Worm (Caenorhabditis elegans) whole organism, L4 larva: ENCODE results near the gene T10F2.5.

Source experiments
- F26F4.8 ChIP-seq: fragments of 200-800 bp; sonication (Bioruptor generic); conservative IDR thresholded peaks from 2 replicates; pipeline ENCODE4 v1.3.6; 2022; ENCODE audit warnings: missing genetic modification characterization, missing compliant biosample characterization
- R02D3.7 ChIP-seq: fragments of 150-350 bp; sonication (generic microtip); optimal IDR thresholded peaks from 3 replicates; lab custom pipeline; 2014; ENCODE audit warnings: missing biosample characterization, missing genetic modification characterization
- T20F7.1 ChIP-seq: fragments of 200-800 bp; sonication (Bioruptor generic); optimal IDR thresholded peaks from 2 replicates; lab custom pipeline; 2018; ENCODE audit warnings: mild to moderate bottlenecking, missing genetic modification characterization, missing compliant biosample characterization
- T26A8.4 ChIP-seq: fragments of 200-800 bp; sonication (Bioruptor generic); IDR thresholded peaks from 2 replicates; pipeline ENCODE4 v1.3.6; 2022; ENCODE audit warnings: missing genetic modification characterization, missing compliant biosample characterization
- Y105C5A.15 ChIP-seq: fragments of 200-800 bp; sonication (Bioruptor generic); IDR thresholded peaks from 2 replicates; pipeline ENCODE4 v1.3.6; 2022; ENCODE audit warnings: missing genetic modification characterization, missing compliant biosample characterization
- Y48G9A.11 ChIP-seq: fragments of 200-800 bp; sonication (Bioruptor generic); IDR thresholded peaks from 2 replicates; pipeline ENCODE4 v1.3.6; 2022; ENCODE audit warnings: missing genetic modification reagents, missing genetic modification characterization, missing compliant biosample characterization
- Y75B8A.6 ChIP-seq: fragments of 200-800 bp; sonication (Bioruptor generic); IDR thresholded peaks from 2 replicates; pipeline ENCODE4 v1.3.6; 2022; ENCODE audit warnings: missing genetic modification reagents, missing genetic modification characterization, missing compliant biosample characterization
- aha-1 ChIP-seq: fragments of 150-350 bp; peaks from one replicate; lab custom pipeline; 2014; ENCODE audit warnings: missing biosample characterization, missing genetic modification characterization
- aly-2 ChIP-seq: sonication (generic microtip); optimal IDR thresholded peaks from 2 replicates; lab custom pipeline; 2018; ENCODE audit warnings: missing biosample characterization, missing genetic modification characterization
- ama-1 ChIP-seq: fragments of 150-350 bp; optimal IDR thresholded peaks from 2 replicates; lab custom pipeline; 2014; ENCODE audit warnings: inconsistent platforms, mixed read lengths
- arid-1 ChIP-seq: fragments of 200-800 bp; sonication (Bioruptor generic); conservative IDR thresholded peaks from 2 replicates; pipeline ENCODE4 v1.3.6; 2022; ENCODE audit warnings: missing genetic modification reagents, missing genetic modification characterization, missing compliant biosample characterization
- ceh-28 ChIP-seq: fragments of 150-350 bp; optimal IDR thresholded peaks from 2 replicates; lab custom pipeline; 2014; ENCODE audit warnings: missing biosample characterization, missing genetic modification reagents, missing genetic modification characterization
- ceh-32 ChIP-seq: sonication (generic microtip); optimal IDR thresholded peaks from 2 replicates; lab custom pipeline; 2016; ENCODE audit warnings: mild to moderate bottlenecking, missing genetic modification characterization, missing compliant biosample characterization; ENCODE audit not compliant: poor library complexity
- ceh-44 ChIP-seq: fragments of 200-800 bp; sonication (Bioruptor generic); IDR thresholded peaks from 2 replicates; pipeline ENCODE4 v1.3.6; 2022; ENCODE audit warnings: missing genetic modification reagents, missing genetic modification characterization, missing compliant biosample characterization
- ceh-82 ChIP-seq: sonication (generic microtip); optimal IDR thresholded peaks from 2 replicates; lab custom pipeline; 2017; ENCODE audit warnings: missing biosample characterization, missing genetic modification characterization
- cey-2 ChIP-seq: sonication (generic microtip); optimal IDR thresholded peaks from 3 replicates; lab custom pipeline; 2017; ENCODE audit warnings: missing genetic modification characterization, mild to moderate bottlenecking, missing compliant biosample characterization, antibody characterized with exemption, borderline replicate concordance; ENCODE audit not compliant: insufficient read depth
- ctbp-1 ChIP-seq: fragments of 200-800 bp; sonication (Bioruptor generic); IDR thresholded peaks from 2 replicates; pipeline ENCODE4 v1.3.6; 2022; ENCODE audit warnings: missing genetic modification reagents, missing genetic modification characterization, missing compliant biosample characterization
- daf-16 ChIP-seq, 3 experiments: sonication (generic microtip); optimal IDR thresholded peaks; 2 replicates each; lab custom pipeline; 2016 to 2017; ENCODE audit warnings: missing genetic modification characterization in 3 of 3, missing genetic modification reagents in 3 of 3, mild to moderate bottlenecking in 2 of 3, missing compliant biosample characterization in 2 of 3, missing biosample characterization in 1 of 3, moderate library complexity in 1 of 3
- dmd-8 ChIP-seq: fragments of 200-800 bp; sonication (Bioruptor generic); IDR thresholded peaks from 2 replicates; pipeline ENCODE4 v1.3.6; 2022; ENCODE audit warnings: missing genetic modification characterization, missing compliant biosample characterization
- dmd-9 ChIP-seq: fragments of 200-800 bp; sonication (Bioruptor generic); IDR thresholded peaks from 2 replicates; pipeline ENCODE4 v1.3.6; 2022; ENCODE audit warnings: missing genetic modification reagents, missing genetic modification characterization, missing compliant biosample characterization
- dpl-1 ChIP-seq: fragments of 150-350 bp; optimal IDR thresholded peaks from 2 replicates; lab custom pipeline; 2014; ENCODE audit warnings: missing biosample characterization, missing genetic modification reagents, missing genetic modification characterization
- egl-43 ChIP-seq: fragments of 200-800 bp; sonication (Bioruptor generic); IDR thresholded peaks from 2 replicates; pipeline ENCODE4 v1.3.6; 2022; ENCODE audit warnings: missing genetic modification reagents, missing genetic modification characterization, missing compliant biosample characterization
- fkh-10 ChIP-seq: fragments of 150-350 bp; optimal IDR thresholded peaks from 2 replicates; lab custom pipeline; 2014; ENCODE audit warnings: missing biosample characterization, missing genetic modification reagents, missing genetic modification characterization
- fos-1 ChIP-seq: fragments of 150-350 bp; optimal IDR thresholded peaks from 2 replicates; lab custom pipeline; 2014; ENCODE audit warnings: missing biosample characterization, missing genetic modification characterization
- hlh-11 ChIP-seq: fragments of 200-800 bp; sonication (Bioruptor generic); optimal IDR thresholded peaks from 2 replicates; lab custom pipeline; 2018; ENCODE audit warnings: mild to moderate bottlenecking, missing genetic modification characterization, missing compliant biosample characterization
- hlh-30 ChIP-seq: sonication (generic microtip); optimal IDR thresholded peaks from 2 replicates; lab custom pipeline; 2017; ENCODE audit warnings: antibody characterized with exemption, mild to moderate bottlenecking, missing genetic modification characterization, missing compliant biosample characterization; ENCODE audit not compliant: insufficient read depth
- hmg-1.1 ChIP-seq: fragments of 200-800 bp; sonication (Bioruptor generic); IDR thresholded peaks from 2 replicates; pipeline ENCODE4 v1.3.6; 2022; ENCODE audit warnings: missing genetic modification reagents, missing genetic modification characterization, missing compliant biosample characterization
- lim-7 ChIP-seq: fragments of 200-800 bp; sonication (Bioruptor generic); IDR thresholded peaks from 2 replicates; pipeline ENCODE4 v1.3.6; 2022; ENCODE audit warnings: missing genetic modification characterization, missing compliant biosample characterization
- lin-1 ChIP-seq: fragments of 200-800 bp; sonication (Bioruptor generic); IDR thresholded peaks from 2 replicates; pipeline ENCODE4 v1.3.6; 2022; ENCODE audit warnings: missing genetic modification reagents, missing genetic modification characterization, missing compliant biosample characterization
- lin-13 ChIP-seq: fragments of 150-350 bp; optimal IDR thresholded peaks from 2 replicates; lab custom pipeline; 2014; ENCODE audit warnings: missing biosample characterization, missing genetic modification reagents, missing genetic modification characterization
- lin-29 ChIP-seq: fragments of 200-800 bp; sonication (Bioruptor generic); IDR thresholded peaks from 2 replicates; pipeline ENCODE4 v1.3.6; 2022; ENCODE audit warnings: missing genetic modification reagents, missing genetic modification characterization, missing compliant biosample characterization
- lin-39 ChIP-seq: fragments of 150-350 bp; optimal IDR thresholded peaks from 2 replicates; lab custom pipeline; 2014; ENCODE audit warnings: missing biosample characterization, missing genetic modification reagents, missing genetic modification characterization
- madf-9 ChIP-seq: fragments of 200-800 bp; sonication (Bioruptor generic); conservative IDR thresholded peaks from 2 replicates; pipeline ENCODE4 v1.3.6; 2022; ENCODE audit warnings: missing genetic modification reagents, missing genetic modification characterization, missing compliant biosample characterization
- mdl-1 ChIP-seq, 2 experiments: fragments of 150-350 bp in 1 of 2; sonication (generic microtip) in 1 of 2; optimal IDR thresholded peaks; 2 replicates each; lab custom pipeline; 2014 to 2017; ENCODE audit warnings: missing biosample characterization in 2 of 2, missing genetic modification characterization in 2 of 2
- mdt-29 ChIP-seq: fragments of 200-800 bp; sonication (Bioruptor generic); IDR thresholded peaks from 2 replicates; pipeline ENCODE4 v1.3.6; 2022; ENCODE audit warnings: missing genetic modification reagents, missing genetic modification characterization, missing compliant biosample characterization
- mxl-3 ChIP-seq: fragments of 200-800 bp; sonication (Bioruptor generic); optimal IDR thresholded peaks from 2 replicates; lab custom pipeline; 2018; ENCODE audit warnings: mild to moderate bottlenecking, missing genetic modification characterization, missing compliant biosample characterization
- nhr-10 ChIP-seq: fragments of 150-350 bp; optimal IDR thresholded peaks from 2 replicates; lab custom pipeline; 2014; ENCODE audit warnings: missing biosample characterization, missing genetic modification characterization
- nhr-237 ChIP-seq: sonication (generic microtip); optimal IDR thresholded peaks from 2 replicates; lab custom pipeline; 2017; ENCODE audit warnings: missing biosample characterization, missing genetic modification characterization
- nhr-25 ChIP-seq: sonication (generic microtip); optimal IDR thresholded peaks from 2 replicates; lab custom pipeline; 2017; ENCODE audit warnings: missing genetic modification characterization, mild to moderate bottlenecking, missing compliant biosample characterization, antibody characterized with exemption, moderate library complexity, borderline replicate concordance; ENCODE audit not compliant: insufficient read depth
- nhr-28 ChIP-seq: fragments of 150-350 bp; optimal IDR thresholded peaks from 2 replicates; lab custom pipeline; 2014; ENCODE audit warnings: missing biosample characterization, missing genetic modification characterization
- nhr-41 ChIP-seq: fragments of 200-800 bp; sonication (Bioruptor generic); IDR thresholded peaks from 2 replicates; pipeline ENCODE4 v1.3.6; 2022; ENCODE audit warnings: missing genetic modification reagents, missing genetic modification characterization, missing compliant biosample characterization
- sdz-12 ChIP-seq: fragments of 200-800 bp; sonication (Bioruptor generic); optimal IDR thresholded peaks from 2 replicates; lab custom pipeline; 2018; ENCODE audit warnings: mild to moderate bottlenecking, missing genetic modification characterization, missing compliant biosample characterization
- snpc-1.2 ChIP-seq: fragments of 200-800 bp; sonication (Bioruptor generic); IDR thresholded peaks from 2 replicates; pipeline ENCODE4 v1.3.6; 2022; ENCODE audit warnings: missing genetic modification reagents, missing genetic modification characterization, missing compliant biosample characterization
- spr-1 ChIP-seq: sonication (generic microtip); optimal IDR thresholded peaks from 2 replicates; lab custom pipeline; 2016; ENCODE audit warnings: mild to moderate bottlenecking, missing genetic modification characterization, missing compliant biosample characterization
- spr-3 ChIP-seq: fragments of 200-800 bp; sonication (Bioruptor generic); optimal IDR thresholded peaks from 2 replicates; lab custom pipeline; 2018; ENCODE audit warnings: mild to moderate bottlenecking, missing genetic modification characterization, missing compliant biosample characterization
- tag-97 ChIP-seq: fragments of 200-800 bp; sonication (Bioruptor generic); IDR thresholded peaks from 2 replicates; pipeline ENCODE4 v1.3.6; 2022; ENCODE audit warnings: missing genetic modification characterization, missing compliant biosample characterization
- unc-130 ChIP-seq: sonication (generic microtip); optimal IDR thresholded peaks from 2 replicates; lab custom pipeline; 2016; ENCODE audit warnings: missing genetic modification reagents, missing genetic modification characterization, missing compliant biosample characterization
- zag-1 ChIP-seq: fragments of 150-350 bp; optimal IDR thresholded peaks from 2 replicates; lab custom pipeline; 2014; ENCODE audit warnings: missing biosample characterization, missing genetic modification characterization
- ztf-11 ChIP-seq: fragments of 150-350 bp; optimal IDR thresholded peaks from 2 replicates; lab custom pipeline; 2014; ENCODE audit warnings: missing biosample characterization, missing genetic modification characterization

The T10F2.5 gene

ce11 chrIII:5196298-5197045 is 37.1 kb upstream of the T10F2.5 start (continued):
- TF ChIP-seq lin-39 (tag; lab: Kevin White, UChicago) (no peak), ama-1 (lab: Kevin White, UChicago) (peak; percentile 55), T20F7.1 (GFP tag; lab: Kevin White, UChicago) (peak; percentile 7), nhr-41 (GFP tag; lab: Robert Waterston, UW) (no peak), nhr-237 (tag; lab: Kevin White, UChicago) (no peak), cey-2 (tag; lab: Kevin White, UChicago) (no peak), spr-1 (no peak), tag-97 (GFP tag; lab: Robert Waterston, UW) (no peak), Y75B8A.6 (no peak; the same call in 1 of the 2 replicates), arid-1 (GFP tag; lab: Robert Waterston, UW) (no peak), egl-43 (GFP tag; lab: Robert Waterston, UW) (0 out of 2 replicates have a peak, but pooled peaks have one; percentile 7), T26A8.4 (GFP tag; lab: Robert Waterston, UW) (peak; percentile 71), fos-1 (tag; lab: Kevin White, UChicago) (no peak), aha-1 (peak; percentile 97), nhr-28 (tag; lab: Kevin White, UChicago) (no peak), lin-13 (peak; percentile 54), zag-1 (no peak), Y105C5A.15 (GFP tag; lab: Robert Waterston, UW) (no peak), spr-3 (GFP tag; lab: Kevin White, UChicago) (no peak), R02D3.7 (no peak), lim-7 (GFP tag; lab: Robert Waterston, UW) (peak; percentile 58; the same call in 1 of the 2 replicates), hlh-30 (tag; lab: Kevin White, UChicago) (no peak), hmg-1.1 (GFP tag; lab: Robert Waterston, UW) (peak; percentile 29; the same call in 1 of the 2 replicates), sdz-12 (no peak), lin-1 (GFP tag; lab: Robert Waterston, UW) (no peak; the same call in 1 of the 2 replicates), ztf-11 (tag; lab: Kevin White, UChicago) (no peak), dpl-1 (GFP tag; lab: Kevin White, UChicago) (no peak), ceh-32 (tag; lab: Kevin White, UChicago) (no peak), madf-9 (GFP tag; lab: Robert Waterston, UW) (peak; percentile 61), mdl-1 (tag; optimal IDR thresholded peaks at IDR 0.05; lab: Kevin White, UChicago) (no peak), mxl-3 (no peak), nhr-10 (tag; lab: Kevin White, UChicago) (no peak), snpc-1.2 (GFP tag; lab: Robert Waterston, UW) (no peak), hlh-11 (peak; percentile 24), Y48G9A.11 (0 out of 2 replicates have a peak, but pooled peaks have one; percentile 30), nhr-25 (tag; lab: Kevin White, UChicago) (peak; percentile 27), F26F4.8 (GFP tag; lab: Robert Waterston, UW) (no peak), dmd-8 (GFP tag; lab: Robert Waterston, UW) (no peak), ceh-28 (no peak), unc-130 (GFP tag; lab: Kevin White, UChicago) (no peak), aly-2 (tag; lab: Kevin White, UChicago) (no peak), dmd-9 (GFP tag; lab: Robert Waterston, UW) (no peak), ctbp-1 (GFP tag; lab: Robert Waterston, UW) (no peak), mdt-29 (no peak; the same call in 1 of the 2 replicates), ceh-82 (tag; lab: Kevin White, UChicago) (no peak), fkh-10 (GFP tag; lab: Kevin White, UChicago) (no peak), ceh-44 (GFP tag; lab: Robert Waterston, UW) (no peak), lin-29 (no peak), daf-16 (GFP tag; optimal IDR thresholded peaks at IDR 0.05; lab: Kevin White, UChicago) (no peak), daf-16 (tag; optimal IDR thresholded peaks at IDR 0.05; lab: Kevin White, UChicago) (peak; percentile 54)
